Fruit fly (Drosophila melanogaster): ENCODE measurements around the gene CG33333.

CG33333 gene

dm6 chr3R:17402434-17402833 lies 14.8 kb upstream of the CG33333 start, which contains the start of gene Sur-8 (continued):
- TF ChIP-seq ttk (GFP tag; IDR thresholded peaks at IDR 0.05), result peak; percentile 64
- peak; percentile 38 for TF ChIP-seq ftz-f1 (GFP tag; optimal IDR thresholded peaks at IDR 0.05)
- TF ChIP-seq CG13424 (tag; optimal IDR thresholded peaks at IDR 0.05), result peak; percentile 0
- TF ChIP-seq Hand (GFP tag; optimal IDR thresholded peaks at IDR 0.05), result no peak
- no peak for TF ChIP-seq pan (optimal IDR thresholded peaks at IDR 0.05)
- peak in 1 of 2 experiments; percentile 77 for TF ChIP-seq pan (GFP tag; optimal IDR thresholded peaks at IDR 0.05 in 1 of 2, IDR thresholded peaks at IDR 0.05 in 1 of 2)
- peak; percentile 25 for TF ChIP-seq Bdp1 (GFP tag; optimal IDR thresholded peaks at IDR 0.05)
- TF ChIP-seq peb (GFP tag; IDR thresholded peaks at IDR 0.05), result no peak
- no peak for TF ChIP-seq MESR4 (GFP tag; optimal IDR thresholded peaks at IDR 0.05)
- peak; percentile 50; the same call in 2 of the 3 replicates for TF ChIP-seq Opbp (GFP tag; IDR thresholded peaks at IDR 0.05; ENCODE audit: partially characterized antibody)
- peak; percentile 37; the same call in 1 of the 2 replicates for TF ChIP-seq ap (GFP tag; IDR thresholded peaks at IDR 0.05)
- no peak; the same call in 1 of the 2 replicates for TF ChIP-seq Ravus (GFP tag; IDR thresholded peaks at IDR 0.05)
- peak; percentile 52 for TF ChIP-seq CHES-1-like (GFP tag; optimal IDR thresholded peaks at IDR 0.05)
- peak; percentile 1 for TF ChIP-seq CG6854 (GFP tag; optimal IDR thresholded peaks at IDR 0.05)
- no peak for TF ChIP-seq inv (GFP tag; IDR thresholded peaks at IDR 0.05; ENCODE audit: partially characterized antibody)
- TF ChIP-seq sug (tag; optimal IDR thresholded peaks at IDR 0.05), result peak; percentile 53
- no peak for TF ChIP-seq Eip74EF (GFP tag; optimal IDR thresholded peaks at IDR 0.05)
- TF ChIP-seq CG17802 (tag; optimal IDR thresholded peaks at IDR 0.05), result no peak
- TF ChIP-seq CG7372 (GFP tag; IDR thresholded peaks at IDR 0.05), result peak; percentile 98
- no peak for TF ChIP-seq gro (GFP tag; optimal IDR thresholded peaks at IDR 0.05)
- no peak for TF ChIP-seq CG8924 (tag; optimal IDR thresholded peaks at IDR 0.05)
- no peak for TF ChIP-seq seq (GFP tag; IDR thresholded peaks at IDR 0.05)
- TF ChIP-seq Mes4 (GFP tag; optimal IDR thresholded peaks at IDR 0.05), result peak; percentile 36
- no peak for TF ChIP-seq CG14860 (GFP tag; IDR thresholded peaks at IDR 0.05; ENCODE audit: partially characterized antibody)
- no peak for TF ChIP-seq sd (tag; optimal IDR thresholded peaks at IDR 0.05)
- peak; percentile 64 for TF ChIP-seq CG12769 (tag; optimal IDR thresholded peaks at IDR 0.05)
- TF ChIP-seq gt (GFP tag; IDR thresholded peaks at IDR 0.05), result no peak
- no peak; the same call in 1 of the 2 replicates for TF ChIP-seq ham (GFP tag; IDR thresholded peaks at IDR 0.05)
- TF ChIP-seq CG8359 (GFP tag; optimal IDR thresholded peaks at IDR 0.05; ENCODE audit: borderline replicate concordance), result peak; percentile 47
- TF ChIP-seq CG8478 (optimal IDR thresholded peaks at IDR 0.05), result no peak
- TF ChIP-seq CG33557 (GFP tag; optimal IDR thresholded peaks at IDR 0.05), result no peak
- TF ChIP-seq sens (GFP tag), result peak; percentile 91
- TF ChIP-seq nmo (GFP tag; optimal IDR thresholded peaks at IDR 0.05), result peak; percentile 44
- peak; percentile 76 for TF ChIP-seq lmd (GFP tag; IDR thresholded peaks at IDR 0.05)
- TF ChIP-seq Side (GFP tag; optimal IDR thresholded peaks at IDR 0.05), result peak; percentile 2
- TF ChIP-seq CG5953 (GFP tag; IDR thresholded peaks at IDR 0.05), result peak; percentile 81
- no peak for TF ChIP-seq ash1 (GFP tag; optimal IDR thresholded peaks at IDR 0.05)
- no peak for TF ChIP-seq Nf-YA (GFP tag; IDR thresholded peaks at IDR 0.05)
- TF ChIP-seq CG4617 (GFP tag; optimal IDR thresholded peaks at IDR 0.05; ENCODE audit: borderline replicate concordance), result peak; percentile 32
- TF ChIP-seq Oaz (GFP tag; IDR thresholded peaks at IDR 0.05), result 0 out of 2 replicates have a peak, but pooled peaks have one; percentile 45
- TF ChIP-seq Sox100B (GFP tag; optimal IDR thresholded peaks at IDR 0.05), result no peak
- peak; percentile 17 to 74 for TF ChIP-seq chif (GFP tag; optimal IDR thresholded peaks at IDR 0.05)
- TF ChIP-seq tin (GFP tag; optimal IDR thresholded peaks at IDR 0.05), result peak; percentile 78
- TF ChIP-seq lola (GFP tag; optimal IDR thresholded peaks at IDR 0.05), result no peak
- TF ChIP-seq Meics (GFP tag; optimal IDR thresholded peaks at IDR 0.05), result peak; percentile 74
- TF ChIP-seq Dad (GFP tag; optimal IDR thresholded peaks at IDR 0.05), result peak; percentile 10
- peak; percentile 65 for TF ChIP-seq lilli (GFP tag; optimal IDR thresholded peaks at IDR 0.05)
- TF ChIP-seq CG32532 (GFP tag; IDR thresholded peaks at IDR 0.05), result peak; percentile 95
- peak; percentile 66 for TF ChIP-seq CG11085 (GFP tag; IDR thresholded peaks at IDR 0.05)
- TF ChIP-seq grau (tag; optimal IDR thresholded peaks at IDR 0.05), result peak; percentile 63
- no peak for TF ChIP-seq hb (GFP tag; IDR thresholded peaks at IDR 0.05; ENCODE audit: partially characterized antibody)

All from whole organism, embryonic.